Fruit fly (Drosophila melanogaster) whole organism, pupa: Measurements from ENCODE around the gene Tis11.

Source experiments
- CG12605 ChIP-seq: fragments of 200-800 bp; sonication (Bioruptor generic); IDR thresholded peaks from 2 replicates; pipeline ENCODE4 v1.3.6; 2022; ENCODE audit warnings: missing biosample characterization, missing genetic modification characterization
- CG8301 ChIP-seq: fragments of 200-800 bp; sonication (Bioruptor generic); optimal IDR thresholded peaks from 2 replicates; lab custom pipeline; 2018; ENCODE audit warnings: missing biosample characterization, mild to moderate bottlenecking, missing genetic modification characterization
- D1 ChIP-seq: fragments of 200-800 bp; sonication (Bioruptor generic); optimal IDR thresholded peaks from 2 replicates; lab custom pipeline; 2018; ENCODE audit warnings: missing biosample characterization, mild to moderate bottlenecking, missing genetic modification characterization, moderate library complexity
- EcR ChIP-seq: fragments of 200-800 bp; sonication (Bioruptor generic); optimal IDR thresholded peaks from 3 replicates; lab custom pipeline; 2019; ENCODE audit warnings: missing biosample characterization, missing genetic modification characterization, mild to moderate bottlenecking, moderate library complexity, missing genetic modification reagents
- Snoo ChIP-seq: fragments of 200-800 bp; sonication (Bioruptor generic); optimal IDR thresholded peaks from 3 replicates; lab custom pipeline; 2017; ENCODE audit warnings: missing biosample characterization, mild to moderate bottlenecking, missing genetic modification characterization, inconsistent platforms
- rn ChIP-seq: fragments of 200-800 bp; sonication (Bioruptor generic); IDR thresholded peaks from 2 replicates; pipeline ENCODE4 v1.3.6; 2022; ENCODE audit warnings: missing biosample characterization, missing genetic modification characterization

DNA sequence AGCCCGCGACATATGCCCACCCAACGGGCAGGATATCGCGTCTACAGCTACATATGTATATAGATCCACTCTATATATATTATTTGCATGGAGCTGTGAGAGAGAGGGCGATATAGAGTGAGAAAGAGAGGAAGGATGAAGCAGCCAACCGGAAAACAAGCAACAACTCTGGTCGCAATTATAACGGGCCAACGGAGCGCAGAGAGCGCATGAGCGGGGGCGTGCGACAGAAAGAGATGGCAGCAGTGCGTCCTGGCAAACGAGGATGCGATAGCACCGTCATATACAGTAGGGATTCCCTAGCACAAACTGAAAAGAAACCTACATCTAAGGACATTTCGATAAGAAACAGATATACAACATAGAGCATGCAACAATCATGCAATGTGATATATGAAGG lies 37.6 kb upstream of the Tis11 start:
- TF ChIP-seq D1 (tag; lab: Kevin White, UChicago) (no peak), Snoo (no peak), CG12605 (GFP tag; lab: Robert Waterston, UW) (no peak), CG8301 (tag; lab: Kevin White, UChicago) (no peak), EcR (no peak), rn (GFP tag; lab: Robert Waterston, UW) (no peak)
